Fruit fly (Drosophila melanogaster): ENCODE measurements around the gene BBS1.
A peak's percentile ranks its signal among the peaks of the same experiment; 100 is the strongest.

Gene BBS1

DNA sequence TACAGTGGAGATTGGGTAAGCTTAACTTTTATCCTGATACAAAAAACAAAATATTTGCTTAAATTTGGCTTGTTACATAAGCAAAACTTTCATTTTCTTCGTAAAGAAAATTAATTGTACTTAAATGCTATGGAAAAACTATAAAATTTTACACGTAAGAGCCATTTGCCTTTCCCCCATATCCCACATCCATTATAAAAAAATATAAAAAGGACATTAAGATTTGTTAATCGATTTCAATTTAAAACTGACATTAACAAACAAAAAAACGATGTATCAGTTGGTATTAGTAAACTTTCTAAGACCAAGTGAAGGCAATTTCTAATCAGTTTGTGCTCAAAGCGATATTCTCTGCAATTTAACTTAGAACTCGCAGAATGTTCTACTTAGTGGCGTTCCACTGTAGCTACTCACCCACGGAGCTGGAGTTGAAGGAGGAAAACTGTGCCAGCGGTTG lies 29.8 kb downstream of the BBS1 start (continued):
- TF ChIP-seq fd85E (GFP tag; optimal IDR thresholded peaks at IDR 0.05) (no peak), CG10669 (GFP tag; optimal IDR thresholded peaks at IDR 0.05) (peak; percentile 55), Hr39 (GFP tag; optimal IDR thresholded peaks at IDR 0.05) (peak; percentile 63), CG6163 (GFP tag; IDR thresholded peaks at IDR 0.05) (0 out of 3 replicates have a peak, but pooled peaks have one; percentile 20), salr (GFP tag; optimal IDR thresholded peaks at IDR 0.05) (peak in 1 of 2 experiments; percentile 85), topi (GFP tag; optimal IDR thresholded peaks at IDR 0.05) (peak; percentile 70), Eip93F (GFP tag; optimal IDR thresholded peaks at IDR 0.05) (no peak), Eip78C (GFP tag) (peak; percentile 94), Sox14 (GFP tag; optimal IDR thresholded peaks at IDR 0.05) (peak; percentile 68), CG8632 (GFP tag; optimal IDR thresholded peaks at IDR 0.05) (peak; percentile 57), CG11902 (GFP tag; optimal IDR thresholded peaks at IDR 0.05) (peak; percentile 52), Ets21C (GFP tag; optimal IDR thresholded peaks at IDR 0.05) (peak; percentile 49), esn (GFP tag; optimal IDR thresholded peaks at IDR 0.05) (peak; percentile 80), CG10631 (GFP tag; optimal IDR thresholded peaks at IDR 0.05) (peak; percentile 62), net (GFP tag; optimal IDR thresholded peaks at IDR 0.05) (peak; percentile 74), CG6854 (GFP tag; optimal IDR thresholded peaks at IDR 0.05) (no peak), Hr4 (GFP tag; optimal IDR thresholded peaks at IDR 0.05) (peak; percentile 86), Sox15 (GFP tag; optimal IDR thresholded peaks at IDR 0.05) (peak; percentile 35), Gug (GFP tag; IDR thresholded peaks at IDR 0.05) (0 out of 2 replicates have a peak, but pooled peaks have one; percentile 14), Eip75B (GFP tag; optimal IDR thresholded peaks at IDR 0.05) (peak; percentile 74), Met (GFP tag; optimal IDR thresholded peaks at IDR 0.05) (peak; percentile 74), CG11294 (GFP tag; IDR thresholded peaks at IDR 0.05) (no peak), CG34406 (GFP tag; optimal IDR thresholded peaks at IDR 0.05) (peak; percentile 50)

DNA sequence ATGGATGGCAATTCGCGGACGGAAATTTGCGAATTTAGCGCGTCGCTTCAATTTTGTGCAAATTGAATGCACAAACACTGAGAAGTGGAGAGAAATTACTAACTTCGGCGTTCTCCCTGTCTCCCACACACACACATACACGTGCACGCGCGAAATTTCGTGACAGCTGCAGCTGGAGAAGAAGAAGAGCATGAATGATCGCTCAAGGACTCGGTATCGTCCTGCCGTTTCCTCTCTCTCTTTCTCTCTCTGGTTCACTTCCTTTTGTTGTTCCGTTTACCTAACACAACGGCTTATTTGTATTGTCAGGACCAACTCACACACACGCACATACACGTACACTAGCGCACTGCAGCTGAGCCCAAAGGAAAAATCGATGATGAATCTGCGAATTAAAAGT lies 30.5 kb downstream of the BBS1 start:
- TF ChIP-seq CG7368 (GFP tag; optimal IDR thresholded peaks at IDR 0.05): no peak
- no peak for TF ChIP-seq CG8319 (GFP tag; optimal IDR thresholded peaks at IDR 0.05)
- no peak for TF ChIP-seq net (GFP tag; optimal IDR thresholded peaks at IDR 0.05)
- TF ChIP-seq Blimp-1 (GFP tag; optimal IDR thresholded peaks at IDR 0.05): no peak
- no peak for TF ChIP-seq dac (GFP tag; optimal IDR thresholded peaks at IDR 0.05)
- TF ChIP-seq CG6854 (GFP tag; optimal IDR thresholded peaks at IDR 0.05): no peak
- TF ChIP-seq Sox102F (GFP tag; optimal IDR thresholded peaks at IDR 0.05): no peak
- no peak for TF ChIP-seq fd85E (GFP tag; optimal IDR thresholded peaks at IDR 0.05)
- no peak for TF ChIP-seq topi (GFP tag; optimal IDR thresholded peaks at IDR 0.05)

DNA sequence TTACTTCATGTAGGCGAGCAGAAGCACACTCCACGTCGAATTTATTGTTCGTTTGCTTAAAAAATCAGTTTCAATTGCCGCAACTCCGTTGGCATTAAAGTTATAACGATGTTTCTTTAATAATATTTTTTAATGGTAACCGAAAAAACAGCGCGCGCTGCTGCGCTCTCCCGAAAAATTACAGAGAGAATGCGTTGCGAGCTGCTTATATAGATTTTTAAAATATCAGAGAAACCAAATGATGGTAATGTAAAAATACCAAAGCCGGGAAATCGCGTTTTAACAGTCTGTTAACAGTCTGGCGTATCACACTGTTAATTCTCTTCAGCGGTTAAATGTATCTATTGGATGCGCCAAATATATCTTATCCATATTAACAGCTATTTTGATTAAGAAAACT lies 31.2 kb downstream of the BBS1 start, which contains the start of gene corn:
Gene corn, minus strand, starts transcription at position 184 of the 400 bp plus-strand sequence.
- TF ChIP-seq cyc (GFP tag; optimal IDR thresholded peaks at IDR 0.05) (no peak), CG11762 (GFP tag; optimal IDR thresholded peaks at IDR 0.05; ENCODE audit: insufficient read depth) (no peak), CG9139 (GFP tag; optimal IDR thresholded peaks at IDR 0.05) (peak; percentile 14), CG6854 (GFP tag; optimal IDR thresholded peaks at IDR 0.05) (no peak), dac (GFP tag; optimal IDR thresholded peaks at IDR 0.05) (no peak), Gug (GFP tag; IDR thresholded peaks at IDR 0.05) (no peak), Eip78C (GFP tag) (no peak), CG6163 (GFP tag; IDR thresholded peaks at IDR 0.05) (no peak), CG34406 (GFP tag; optimal IDR thresholded peaks at IDR 0.05) (no peak), pdm3 (GFP tag; optimal IDR thresholded peaks at IDR 0.05) (no peak), CG15336 (GFP tag; IDR thresholded peaks at IDR 0.05) (no peak), Sox15 (GFP tag; optimal IDR thresholded peaks at IDR 0.05) (no peak), CG10631 (GFP tag; optimal IDR thresholded peaks at IDR 0.05) (no peak), CG8319 (GFP tag; optimal IDR thresholded peaks at IDR 0.05) (no peak), CG11294 (GFP tag; IDR thresholded peaks at IDR 0.05) (no peak), Met (GFP tag; optimal IDR thresholded peaks at IDR 0.05) (peak; percentile 15), ss (GFP tag; optimal IDR thresholded peaks at IDR 0.05) (no peak), Eip75B (GFP tag; optimal IDR thresholded peaks at IDR 0.05) (peak; percentile 6), vri (GFP tag; optimal IDR thresholded peaks at IDR 0.05) (peak; percentile 22), CG31627 (GFP tag; optimal IDR thresholded peaks at IDR 0.05) (no peak), CG32006 (GFP tag; optimal IDR thresholded peaks at IDR 0.05) (no peak), fkh (GFP tag; optimal IDR thresholded peaks at IDR 0.05) (peak; percentile 3), net (GFP tag; optimal IDR thresholded peaks at IDR 0.05) (no peak), CG7368 (GFP tag; optimal IDR thresholded peaks at IDR 0.05) (no peak), lz (GFP tag; optimal IDR thresholded peaks at IDR 0.05) (no peak), Ets96B (tag; optimal IDR thresholded peaks at IDR 0.05) (no peak), OdsH (GFP tag; optimal IDR thresholded peaks at IDR 0.05) (no peak), achi (GFP tag; optimal IDR thresholded peaks at IDR 0.05) (peak; percentile 8)
